Worm (Caenorhabditis elegans): ENCODE measurements around the gene gmpr-1.

ce11 chrV:4372986-4373385 is 1.8 kb upstream of the gmpr-1 start:
- TF ChIP-seq zip-4 (GFP tag; optimal IDR thresholded peaks at IDR 0.05) (no peak), snpc-4 (tag; optimal IDR thresholded peaks at IDR 0.05) (no peak), Y116A8C.19 (tag; optimal IDR thresholded peaks at IDR 0.05; ENCODE audit: borderline replicate concordance) (no peak), ama-1 (optimal IDR thresholded peaks at IDR 0.05) (no peak), egl-27 (tag; optimal IDR thresholded peaks at IDR 0.05) (no peak), unc-62 (GFP tag; optimal IDR thresholded peaks at IDR 0.05) (no peak), ztf-11 (tag; optimal IDR thresholded peaks at IDR 0.05) (no peak), efl-1 (optimal IDR thresholded peaks at IDR 0.05) (no peak), efl-1 (GFP tag; optimal IDR thresholded peaks at IDR 0.05 in 1 of 2) (peak in 1 of 2 experiments; percentile 89), swsn-7 (tag; optimal IDR thresholded peaks at IDR 0.05) (no peak), fkh-10 (GFP tag; optimal IDR thresholded peaks at IDR 0.05) (no peak), nhr-76 (tag; optimal IDR thresholded peaks at IDR 0.05) (no peak), nhr-28 (tag; optimal IDR thresholded peaks at IDR 0.05) (no peak), mdl-1 (tag; optimal IDR thresholded peaks at IDR 0.05) (no peak), zag-1 (tag; optimal IDR thresholded peaks at IDR 0.05) (no peak)
